Fruit fly (Drosophila melanogaster) whole organism, embryonic: ENCODE results near the gene MsrA.

Experiments
- Bgb ChIP-seq: fragments of 200-800 bp; sonication (Bioruptor generic); IDR thresholded peaks from 2 replicates; pipeline ENCODE4 v1.3.6; 2022; ENCODE audit warnings: missing biosample characterization, missing genetic modification characterization; ENCODE audit not compliant: partially characterized antibody
- C15 ChIP-seq: fragments of 200-800 bp; sonication (Bioruptor generic); IDR thresholded peaks from 3 replicates; pipeline ENCODE4 v1.3.6; 2022; ENCODE audit warnings: missing biosample characterization, missing genetic modification characterization
- CG10979 ChIP-seq: fragments of 200-800 bp; sonication (Bioruptor generic); optimal IDR thresholded peaks from 2 replicates; lab custom pipeline; 2018; ENCODE audit warnings: missing biosample characterization, mild to moderate bottlenecking, missing genetic modification characterization, moderate library complexity
- CG11504 ChIP-seq: fragments of 200-800 bp; sonication (Bioruptor generic); optimal IDR thresholded peaks from 3 replicates; lab custom pipeline; 2019; ENCODE audit warnings: missing biosample characterization, mild to moderate bottlenecking, missing genetic modification characterization, moderate library complexity
- CG12071 ChIP-seq: fragments of 200-800 bp; sonication (Bioruptor generic); optimal IDR thresholded peaks from 3 replicates; lab custom pipeline; 2018; ENCODE audit warnings: missing biosample characterization, mild to moderate bottlenecking, missing genetic modification characterization
- CG13775 ChIP-seq: fragments of 200-800 bp; sonication (Bioruptor generic); optimal IDR thresholded peaks from 3 replicates; lab custom pipeline; 2017; ENCODE audit warnings: missing biosample characterization, mild to moderate bottlenecking, missing genetic modification characterization
- CG13894 ChIP-seq: fragments of 200-800 bp; sonication (Bioruptor generic); optimal IDR thresholded peaks from 3 replicates; lab custom pipeline; 2018; ENCODE audit warnings: missing biosample characterization, mild to moderate bottlenecking, missing genetic modification characterization, moderate library complexity
- CG15269 ChIP-seq: fragments of 200-800 bp; sonication (Bioruptor generic); optimal IDR thresholded peaks from 2 replicates; lab custom pipeline; 2018; ENCODE audit warnings: missing biosample characterization, mild to moderate bottlenecking, missing genetic modification characterization, moderate library complexity
- CG18476 ChIP-seq: fragments of 200-800 bp; sonication (Bioruptor generic); optimal IDR thresholded peaks from 2 replicates; lab custom pipeline; 2016; ENCODE audit warnings: missing biosample characterization, mild to moderate bottlenecking, missing genetic modification characterization
- CG2116 ChIP-seq: fragments of 200-800 bp; sonication (Bioruptor generic); optimal IDR thresholded peaks from 3 replicates; lab custom pipeline; 2018; ENCODE audit warnings: missing biosample characterization, mild to moderate bottlenecking, missing genetic modification characterization
- CG2129 ChIP-seq: fragments of 200-800 bp; sonication (Bioruptor generic); IDR thresholded peaks from 2 replicates; pipeline ENCODE4 v1.3.6; 2022; ENCODE audit warnings: missing biosample characterization, missing genetic modification characterization; ENCODE audit not compliant: partially characterized antibody
- CG3163 ChIP-seq: fragments of 200-800 bp; sonication (Bioruptor generic); optimal IDR thresholded peaks from 3 replicates; lab custom pipeline; 2016; ENCODE audit warnings: missing biosample characterization, missing genetic modification characterization
- CG6854 ChIP-seq: fragments of 200-800 bp; sonication (Bioruptor generic); optimal IDR thresholded peaks from 3 replicates; lab custom pipeline; 2017; ENCODE audit warnings: missing biosample characterization, mild to moderate bottlenecking, missing genetic modification characterization
- CG7271 ChIP-seq: fragments of 200-800 bp; sonication (Bioruptor generic); optimal IDR thresholded peaks from 2 replicates; lab custom pipeline; 2018; ENCODE audit warnings: missing biosample characterization, mild to moderate bottlenecking, missing genetic modification characterization, moderate library complexity
- CG8388 ChIP-seq: fragments of 200-800 bp; sonication (Bioruptor generic); optimal IDR thresholded peaks from 2 replicates; lab custom pipeline; 2019; ENCODE audit warnings: missing biosample characterization, mild to moderate bottlenecking, missing genetic modification characterization, moderate library complexity
- Dfd ChIP-seq, 2 experiments: fragments of >200 bp; optimal IDR thresholded peaks; 2 replicates each; lab custom pipeline; 2017; ENCODE audit warnings: missing biosample characterization in 2 of 2, missing genetic modification characterization in 2 of 2
- Dll ChIP-seq: fragments of 200-800 bp; sonication (Bioruptor generic); IDR thresholded peaks from 4 replicates; pipeline ENCODE4 v1.3.6; 2022; ENCODE audit warnings: missing biosample characterization, missing genetic modification characterization; ENCODE audit not compliant: partially characterized antibody
- E2f1 ChIP-seq: fragments of 200-800 bp; sonication (Bioruptor generic); IDR thresholded peaks from 2 replicates; pipeline ENCODE4 v1.3.6; 2022; ENCODE audit warnings: missing biosample characterization, missing genetic modification characterization
- Hmr ChIP-seq: fragments of 200-800 bp; sonication (Bioruptor generic); optimal IDR thresholded peaks from 3 replicates; lab custom pipeline; 2017; ENCODE audit warnings: mild to moderate bottlenecking, missing biosample characterization, missing genetic modification reagents, missing genetic modification characterization
- Hr39 ChIP-seq: fragments of >200 bp; optimal IDR thresholded peaks from 2 replicates; lab custom pipeline; 2017
- Jarid2 ChIP-seq: fragments of 200-800 bp; sonication (Bioruptor generic); optimal IDR thresholded peaks from 3 replicates; lab custom pipeline; 2017; ENCODE audit warnings: mild to moderate bottlenecking, missing biosample characterization, missing genetic modification reagents, missing genetic modification characterization
- Meics ChIP-seq: fragments of 200-800 bp; sonication (Bioruptor generic); optimal IDR thresholded peaks from 2 replicates; lab custom pipeline; 2017; ENCODE audit warnings: missing biosample characterization, mild to moderate bottlenecking, missing genetic modification characterization
- Myb ChIP-seq: fragments of 200-800 bp; sonication (Bioruptor generic); optimal IDR thresholded peaks from 2 replicates; lab custom pipeline; 2016; ENCODE audit warnings: missing biosample characterization, missing genetic modification characterization
- Oaz ChIP-seq: fragments of 200-800 bp; sonication (Bioruptor generic); IDR thresholded peaks from 2 replicates; pipeline ENCODE4 v1.3.6; 2022; ENCODE audit warnings: missing biosample characterization, missing genetic modification characterization
- abd-A ChIP-seq: fragments of 200-800 bp; sonication (Bioruptor generic); optimal IDR thresholded peaks from 3 replicates; lab custom pipeline; 2019; ENCODE audit warnings: missing biosample characterization, mild to moderate bottlenecking, missing genetic modification characterization, moderate library complexity
- br ChIP-seq: fragments of >200 bp; optimal IDR thresholded peaks from 2 replicates; lab custom pipeline; 2017
- bsh ChIP-seq, 2 experiments: fragments of 200-800 bp; sonication (Bioruptor generic); optimal IDR thresholded peaks; 2 replicates each; lab custom pipeline; 2017 to 2018; ENCODE audit warnings: mild to moderate bottlenecking in 2 of 2, missing biosample characterization in 2 of 2, missing genetic modification characterization in 2 of 2, moderate library complexity in 1 of 2
- corto ChIP-seq: fragments of 200-800 bp; sonication (Bioruptor generic); optimal IDR thresholded peaks from 2 replicates; lab custom pipeline; 2016; ENCODE audit warnings: missing biosample characterization, mild to moderate bottlenecking, missing genetic modification characterization, moderate library complexity
- disco-r ChIP-seq: fragments of 200-800 bp; sonication (Bioruptor generic); optimal IDR thresholded peaks from 2 replicates; lab custom pipeline; 2016; ENCODE audit warnings: missing biosample characterization, missing genetic modification characterization
- dmrt11E ChIP-seq: fragments of 200-800 bp; sonication (Bioruptor generic); optimal IDR thresholded peaks from 3 replicates; lab custom pipeline; 2018; ENCODE audit warnings: missing biosample characterization, mild to moderate bottlenecking, missing genetic modification characterization, moderate library complexity
- eve ChIP-seq, 2 experiments: fragments of >200 bp; optimal IDR thresholded peaks; 2 replicates each; lab custom pipeline; 2017; ENCODE audit warnings: missing biosample characterization in 2 of 2, missing genetic modification characterization in 2 of 2
- gcm ChIP-seq: fragments of 200-800 bp; sonication (Bioruptor generic); optimal IDR thresholded peaks from 2 replicates; lab custom pipeline; 2019; ENCODE audit warnings: missing biosample characterization, mild to moderate bottlenecking, missing genetic modification characterization, moderate library complexity
- gfzf ChIP-seq: fragments of 200-800 bp; sonication (Bioruptor generic); optimal IDR thresholded peaks from 2 replicates; lab custom pipeline; 2016; ENCODE audit warnings: missing biosample characterization, mild to moderate bottlenecking, missing genetic modification characterization, moderate library complexity
- hkb ChIP-seq, 2 experiments: fragments of 200-800 bp in 1 of 2; fragments of >200 bp in 1 of 2; sonication (Bioruptor generic) in 1 of 2; IDR thresholded peaks in 1 of 2; optimal IDR thresholded peaks in 1 of 2; 2 replicates each; pipeline versions ENCODE4 v1.3.6 to Lab custom; 2017 to 2022; ENCODE audit warnings: missing biosample characterization in 1 of 2, missing genetic modification characterization in 1 of 2
- jing ChIP-seq: fragments of 200-800 bp; sonication (Bioruptor generic); optimal IDR thresholded peaks from 2 replicates; lab custom pipeline; 2018; ENCODE audit warnings: missing biosample characterization, mild to moderate bottlenecking, missing genetic modification characterization
- otp ChIP-seq: fragments of 200-800 bp; sonication (Bioruptor generic); IDR thresholded peaks from 3 replicates; pipeline ENCODE4, ENCODE4 v1.3.6; 2022; ENCODE audit warnings: missing biosample characterization, missing genetic modification characterization
- prd ChIP-seq, 3 experiments: fragments of >200 bp in 2 of 3; fragments of 200-800 bp in 1 of 3; sonication (Bioruptor generic) in 1 of 3; optimal IDR thresholded peaks in 2 of 3; IDR thresholded peaks in 1 of 3; 2 replicates in 2 of 3; 3 replicates in 1 of 3; pipeline versions ENCODE4 v1.3.6 to Lab custom; 2017 to 2022; ENCODE audit warnings: missing biosample characterization in 1 of 3, missing genetic modification characterization in 1 of 3
- pros ChIP-seq: fragments of 200-800 bp; sonication (Bioruptor generic); optimal IDR thresholded peaks from 3 replicates; lab custom pipeline; 2019; ENCODE audit warnings: missing biosample characterization, mild to moderate bottlenecking, missing genetic modification characterization, moderate library complexity
- pzg ChIP-seq: fragments of 200-800 bp; sonication (Bioruptor generic); optimal IDR thresholded peaks from 3 replicates; lab custom pipeline; 2018; ENCODE audit warnings: missing biosample characterization, mild to moderate bottlenecking, missing genetic modification characterization, moderate library complexity
- row ChIP-seq: fragments of 200-800 bp; sonication (Bioruptor generic); IDR thresholded peaks from 3 replicates; pipeline ENCODE4 v1.3.6; 2022; ENCODE audit warnings: missing biosample characterization, missing genetic modification characterization
- sc ChIP-seq, 3 experiments: fragments of >200 bp in 2 of 3; fragments of 200-800 bp in 1 of 3; sonication (Bioruptor generic) in 1 of 3; optimal IDR thresholded peaks; 2 replicates in 2 of 3; 3 replicates in 1 of 3; lab custom pipeline; 2017; ENCODE audit warnings: mild to moderate bottlenecking in 1 of 3, missing biosample characterization in 1 of 3, missing genetic modification characterization in 1 of 3, missing genetic modification reagents in 1 of 3
- seq ChIP-seq: fragments of 200-800 bp; sonication (Bioruptor generic); IDR thresholded peaks from 2 replicates; pipeline ENCODE4 v1.3.6; 2022; ENCODE audit warnings: missing biosample characterization, missing genetic modification characterization
- slbo ChIP-seq: fragments of 200-800 bp; sonication (Bioruptor generic); IDR thresholded peaks from 2 replicates; pipeline ENCODE4 v1.3.6; 2022; ENCODE audit warnings: missing biosample characterization, missing genetic modification characterization
- so ChIP-seq: fragments of 200-800 bp; sonication (Bioruptor generic); IDR thresholded peaks from 3 replicates; pipeline ENCODE4 v1.3.6; 2022; ENCODE audit warnings: missing biosample characterization, missing genetic modification characterization
- unc-4 ChIP-seq: fragments of 200-800 bp; sonication (Bioruptor generic); IDR thresholded peaks from 2 replicates; pipeline ENCODE4 v1.3.6; 2022; ENCODE audit warnings: missing biosample characterization, missing genetic modification characterization; ENCODE audit not compliant: partially characterized antibody
- vnd ChIP-seq: fragments of 200-800 bp; sonication (Bioruptor generic); IDR thresholded peaks from 3 replicates; pipeline ENCODE4 v1.3.6; 2022; ENCODE audit warnings: missing biosample characterization, missing genetic modification characterization; ENCODE audit not compliant: partially characterized antibody

MsrA gene

dm6 chr3L:15500813-15501645 lies 9.8 kb upstream of the MsrA start, which contains the start of gene CG7272 (continued):
- no peak for TF ChIP-seq CG6854
- peak; percentile 5 for TF ChIP-seq CG12071
- no peak for TF ChIP-seq prd (optimal IDR thresholded peaks at IDR 0.05; lab: Kevin White, UChicago)
- TF ChIP-seq prd (GFP tag; IDR thresholded peaks at IDR 0.05; lab: Robert Waterston, UW): no peak; the same call in 2 of the 3 replicates
- TF ChIP-seq CG2116 (GFP tag; lab: Kevin White, UChicago): peak; percentile 62
- TF ChIP-seq Meics (GFP tag; lab: Kevin White, UChicago): peak; percentile 26
- TF ChIP-seq CG11504 (tag; lab: Kevin White, UChicago): no peak
- no peak for TF ChIP-seq br (lab: Kevin White, UChicago)
- TF ChIP-seq unc-4: peak; percentile 51
- TF ChIP-seq Oaz: no peak
- peak; percentile 82 for TF ChIP-seq gfzf (GFP tag; lab: Kevin White, UChicago)
- TF ChIP-seq corto (GFP tag; lab: Kevin White, UChicago): no peak
- no peak for TF ChIP-seq Hr39 (lab: Kevin White, UChicago)
- peak; percentile 32 for TF ChIP-seq Hmr (GFP tag; lab: Kevin White, UChicago)
- TF ChIP-seq CG15269 (tag; lab: Kevin White, UChicago): peak; percentile 27
- no peak for TF ChIP-seq CG7271 (tag; lab: Kevin White, UChicago)
- TF ChIP-seq eve (GFP tag; optimal IDR thresholded peaks at IDR 0.05; lab: Kevin White, UChicago): no peak
- no peak for TF ChIP-seq CG8388 (GFP tag; lab: Kevin White, UChicago)
- TF ChIP-seq Myb: peak; percentile 90
- TF ChIP-seq slbo (GFP tag; lab: Robert Waterston, UW): no peak
- no peak for TF ChIP-seq C15 (GFP tag; lab: Robert Waterston, UW)
- peak; percentile 0 for TF ChIP-seq CG13775 (GFP tag; lab: Kevin White, UChicago)
- peak; percentile 34 for TF ChIP-seq CG3163 (GFP tag; lab: Kevin White, UChicago)
- no peak for TF ChIP-seq sc (optimal IDR thresholded peaks at IDR 0.05; lab: Kevin White, UChicago)
- no peak for TF ChIP-seq sc (GFP tag; optimal IDR thresholded peaks at IDR 0.05; lab: Kevin White, UChicago)
- no peak for TF ChIP-seq jing (GFP tag; lab: Kevin White, UChicago)
- TF ChIP-seq CG10979 (tag; lab: Kevin White, UChicago): no peak
- TF ChIP-seq CG18476 (GFP tag; lab: Kevin White, UChicago): no peak
- peak; percentile 23 for TF ChIP-seq pros (GFP tag; lab: Kevin White, UChicago)
- peak; percentile 70 for TF ChIP-seq Jarid2 (GFP tag; lab: Kevin White, UChicago)
- 0 out of 3 replicates have a peak, but pooled peaks have one; percentile 14 for TF ChIP-seq so (GFP tag; lab: Robert Waterston, UW)
- TF ChIP-seq abd-A (tag; lab: Kevin White, UChicago): peak; percentile 55
- TF ChIP-seq bsh (GFP tag; optimal IDR thresholded peaks at IDR 0.05; lab: Kevin White, UChicago): no peak
- TF ChIP-seq hkb (optimal IDR thresholded peaks at IDR 0.05; lab: Kevin White, UChicago): no peak
- 0 out of 2 replicates have a peak, but pooled peaks have one; percentile 32 for TF ChIP-seq hkb (GFP tag; IDR thresholded peaks at IDR 0.05; lab: Robert Waterston, UW)
- peak; percentile 23; the same call in 1 of the 4 replicates for TF ChIP-seq Dll (GFP tag; lab: Robert Waterston, UW)
- TF ChIP-seq dmrt11E (tag; lab: Kevin White, UChicago): no peak
- no peak for TF ChIP-seq disco-r (GFP tag; lab: Kevin White, UChicago)
- TF ChIP-seq pzg (GFP tag; lab: Kevin White, UChicago): peak; percentile 83
- peak; percentile 52; the same call in 2 of the 3 replicates for TF ChIP-seq row
- TF ChIP-seq gcm (GFP tag; lab: Kevin White, UChicago): peak; percentile 18
- TF ChIP-seq Dfd (GFP tag; optimal IDR thresholded peaks at IDR 0.05; lab: Kevin White, UChicago): no peak
- peak; percentile 36; the same call in 1 of the 2 replicates for TF ChIP-seq E2f1 (GFP tag; lab: Robert Waterston, UW)
- peak; percentile 48 for TF ChIP-seq CG13894
- peak; percentile 23; the same call in 1 of the 2 replicates for TF ChIP-seq seq (GFP tag; lab: Robert Waterston, UW)
- 0 out of 3 replicates have a peak, but pooled peaks have one; percentile 6 for TF ChIP-seq otp (GFP tag; lab: Robert Waterston, UW)
- TF ChIP-seq Bgb: peak; percentile 68; the same call in 1 of the 2 replicates
- peak; percentile 39; the same call in 2 of the 3 replicates for TF ChIP-seq vnd (GFP tag; lab: Robert Waterston, UW)
- TF ChIP-seq CG2129 (GFP tag; lab: Robert Waterston, UW): no peak
